Fruit fly (Drosophila melanogaster): ENCODE results near the gene Wdr37.

Wdr37 gene

dm6 chr3R:18412279-18413214, 10.0 kb upstream of the Wdr37 start, which contains the start of gene CG31122 (continued):
- TF ChIP-seq Met (GFP tag; optimal IDR thresholded peaks at IDR 0.05): no peak
- peak; percentile 37 for TF ChIP-seq lz (GFP tag; optimal IDR thresholded peaks at IDR 0.05)
- no peak for TF ChIP-seq CG7368 (GFP tag; optimal IDR thresholded peaks at IDR 0.05)
- no peak for TF ChIP-seq CG9139 (GFP tag; optimal IDR thresholded peaks at IDR 0.05)
- TF ChIP-seq Sox102F (GFP tag; optimal IDR thresholded peaks at IDR 0.05): no peak
- TF ChIP-seq fkh (GFP tag; optimal IDR thresholded peaks at IDR 0.05): peak; percentile 91
- TF ChIP-seq CG11762 (GFP tag; optimal IDR thresholded peaks at IDR 0.05; ENCODE audit: insufficient read depth): no peak
- TF ChIP-seq CG4318 (GFP tag; optimal IDR thresholded peaks at IDR 0.05): no peak
- TF ChIP-seq pdm3 (GFP tag; optimal IDR thresholded peaks at IDR 0.05): no peak

DNA sequence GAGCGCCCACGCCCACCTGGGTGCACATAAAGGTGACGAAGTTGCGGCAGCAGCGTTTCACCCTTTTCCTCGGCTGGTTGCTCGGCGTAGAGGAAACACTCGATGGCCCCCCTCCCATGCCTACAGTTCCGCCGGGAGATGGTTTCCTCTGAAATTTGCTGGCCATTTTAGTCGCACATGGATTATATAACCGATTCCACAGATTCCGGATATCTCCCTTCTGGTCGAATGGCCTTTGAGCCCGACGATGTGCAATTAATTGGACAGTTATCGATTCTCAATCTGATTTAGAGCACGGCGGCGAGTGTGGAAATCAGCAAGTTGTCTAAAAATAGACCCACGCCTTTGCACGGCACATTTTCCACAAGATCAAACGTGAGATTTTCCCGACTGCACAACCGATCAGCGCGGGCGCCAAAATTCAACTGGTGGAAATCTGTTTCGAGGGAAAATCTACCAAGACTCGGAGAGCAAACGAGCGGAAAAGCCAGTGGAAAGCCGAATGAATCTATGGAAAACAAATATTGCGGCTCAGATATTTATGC, 8.8 kb upstream of the Wdr37 start, which contains the start of gene CG10864:
Gene CG10864 (minus strand): TSS at position 427 of the 545 bp plus-strand sequence.
- TF ChIP-seq Blimp-1 (GFP tag; optimal IDR thresholded peaks at IDR 0.05) (no peak), vri (GFP tag; optimal IDR thresholded peaks at IDR 0.05) (no peak), Eip93F (GFP tag; optimal IDR thresholded peaks at IDR 0.05) (no peak), topi (GFP tag; optimal IDR thresholded peaks at IDR 0.05) (no peak), CG6808 (GFP tag; optimal IDR thresholded peaks at IDR 0.05) (no peak)

dm6 chr3R:18404713-18405112, 2.2 kb upstream of the Wdr37 start, which contains the start of gene CG7685:
TSS of gene CG7685 (plus strand) at chr3R:18404940.
- TF ChIP-seq CG3919 (GFP tag; optimal IDR thresholded peaks at IDR 0.05) (peak; percentile 76), svp (GFP tag) (peak; percentile 82), Sox14 (GFP tag; optimal IDR thresholded peaks at IDR 0.05) (peak; percentile 79), dac (GFP tag; optimal IDR thresholded peaks at IDR 0.05) (no peak), CG6276 (GFP tag; optimal IDR thresholded peaks at IDR 0.05) (peak; percentile 16), spab (GFP tag; optimal IDR thresholded peaks at IDR 0.05) (no peak), vri (GFP tag; optimal IDR thresholded peaks at IDR 0.05) (peak; percentile 44), CG11902 (GFP tag; optimal IDR thresholded peaks at IDR 0.05) (no peak), CG31627 (GFP tag; optimal IDR thresholded peaks at IDR 0.05) (peak; percentile 72), eg (GFP tag; IDR thresholded peaks at IDR 0.05) (peak; percentile 68; the same call in 2 of the 3 replicates), Gug (GFP tag; IDR thresholded peaks at IDR 0.05) (no peak), CG8119 (GFP tag; IDR thresholded peaks at IDR 0.05) (peak; percentile 33; the same call in 1 of the 3 replicates), CG6808 (GFP tag; optimal IDR thresholded peaks at IDR 0.05) (no peak), achi (GFP tag; optimal IDR thresholded peaks at IDR 0.05) (peak; percentile 62), Ets96B (tag; optimal IDR thresholded peaks at IDR 0.05) (peak; percentile 51), CG7368 (GFP tag; optimal IDR thresholded peaks at IDR 0.05) (peak; percentile 22), CG34406 (GFP tag; optimal IDR thresholded peaks at IDR 0.05) (peak; percentile 42), lz (GFP tag; optimal IDR thresholded peaks at IDR 0.05) (peak; percentile 80), CG8319 (GFP tag; optimal IDR thresholded peaks at IDR 0.05) (peak; percentile 47), dsx (GFP tag; optimal IDR thresholded peaks at IDR 0.05; ENCODE audit: poor library complexity, severe bottlenecking) (peak; percentile 28), CG8632 (GFP tag; optimal IDR thresholded peaks at IDR 0.05) (peak; percentile 9), CG9139 (GFP tag; optimal IDR thresholded peaks at IDR 0.05) (no peak), Met (GFP tag; optimal IDR thresholded peaks at IDR 0.05) (no peak), Hr4 (GFP tag; optimal IDR thresholded peaks at IDR 0.05) (peak; percentile 66), CG11762 (GFP tag; optimal IDR thresholded peaks at IDR 0.05; ENCODE audit: insufficient read depth) (no peak), fd85E (GFP tag; optimal IDR thresholded peaks at IDR 0.05) (no peak), CG16779 (tag; optimal IDR thresholded peaks at IDR 0.05) (no peak), esn (GFP tag; optimal IDR thresholded peaks at IDR 0.05) (peak; percentile 79), cyc (GFP tag; optimal IDR thresholded peaks at IDR 0.05) (peak; percentile 66), CG6854 (GFP tag; optimal IDR thresholded peaks at IDR 0.05) (peak; percentile 33), CG32006 (GFP tag; optimal IDR thresholded peaks at IDR 0.05) (peak; percentile 43), CG15336 (GFP tag; IDR thresholded peaks at IDR 0.05) (peak; percentile 59), Eip93F (GFP tag; optimal IDR thresholded peaks at IDR 0.05) (no peak), Eip78C (GFP tag) (peak; percentile 87), acj6 (GFP tag; optimal IDR thresholded peaks at IDR 0.05) (peak; percentile 63), CG6792 (GFP tag; optimal IDR thresholded peaks at IDR 0.05) (peak; percentile 36), Ets21C (GFP tag; optimal IDR thresholded peaks at IDR 0.05) (peak; percentile 54), Blimp-1 (GFP tag; optimal IDR thresholded peaks at IDR 0.05) (no peak), Lpt (GFP tag; optimal IDR thresholded peaks at IDR 0.05) (peak; percentile 22)

All from whole organism, prepupa.